Fruit fly (Drosophila melanogaster): ENCODE measurements around the gene sens-2.
A peak's percentile ranks its signal among the peaks of the same experiment; 100 is the strongest.

The sens-2 gene

dm6 chr2L:6791845-6792443 is 29.8 kb upstream of the sens-2 start (continued):
- peak; percentile 97 for TF ChIP-seq z (GFP tag; IDR thresholded peaks at IDR 0.05)
- TF ChIP-seq run (tag; optimal IDR thresholded peaks at IDR 0.05): no peak
- peak; percentile 27 for TF ChIP-seq sug (tag; optimal IDR thresholded peaks at IDR 0.05)
- TF ChIP-seq Eip74EF (GFP tag; optimal IDR thresholded peaks at IDR 0.05): no peak
- TF ChIP-seq Deaf1 (tag; optimal IDR thresholded peaks at IDR 0.05): peak; percentile 6
- TF ChIP-seq CG1529 (GFP tag; optimal IDR thresholded peaks at IDR 0.05): no peak
- TF ChIP-seq CG9932 (GFP tag; IDR thresholded peaks at IDR 0.05): 0 out of 2 replicates have a peak, but pooled peaks have one; percentile 19
- peak; percentile 83 to 93 for TF ChIP-seq Trl (optimal IDR thresholded peaks at IDR 0.05)
- TF ChIP-seq Trl (GFP tag; optimal IDR thresholded peaks at IDR 0.05): no peak
- TF ChIP-seq CrebB (tag; optimal IDR thresholded peaks at IDR 0.05): peak; percentile 42
- TF ChIP-seq Nf-YC (tag; optimal IDR thresholded peaks at IDR 0.05): no peak
- TF ChIP-seq ttk (GFP tag; IDR thresholded peaks at IDR 0.05): no peak
- no peak for TF ChIP-seq Sox102F (GFP tag; optimal IDR thresholded peaks at IDR 0.05)
- TF ChIP-seq Med (GFP tag): peak; percentile 49
- TF ChIP-seq CG3163 (GFP tag; optimal IDR thresholded peaks at IDR 0.05): peak; percentile 99
- TF ChIP-seq CG7963 (GFP tag; IDR thresholded peaks at IDR 0.05; ENCODE audit: partially characterized antibody): no peak
- 0 out of 2 replicates have a peak, but pooled peaks have one; percentile 35 for TF ChIP-seq seq (GFP tag; IDR thresholded peaks at IDR 0.05)
- TF ChIP-seq cg (GFP tag; optimal IDR thresholded peaks at IDR 0.05): peak; percentile 79
- TF ChIP-seq CG4360 (GFP tag; IDR thresholded peaks at IDR 0.05): peak; percentile 29; the same call in 1 of the 2 replicates
- TF ChIP-seq CG17385 (GFP tag; optimal IDR thresholded peaks at IDR 0.05): peak; percentile 11
- TF ChIP-seq bigmax (GFP tag; optimal IDR thresholded peaks at IDR 0.05): peak; percentile 98
- TF ChIP-seq Opbp (GFP tag; IDR thresholded peaks at IDR 0.05; ENCODE audit: partially characterized antibody): no peak
- no peak for TF ChIP-seq pum (GFP tag; optimal IDR thresholded peaks at IDR 0.05)

DNA sequence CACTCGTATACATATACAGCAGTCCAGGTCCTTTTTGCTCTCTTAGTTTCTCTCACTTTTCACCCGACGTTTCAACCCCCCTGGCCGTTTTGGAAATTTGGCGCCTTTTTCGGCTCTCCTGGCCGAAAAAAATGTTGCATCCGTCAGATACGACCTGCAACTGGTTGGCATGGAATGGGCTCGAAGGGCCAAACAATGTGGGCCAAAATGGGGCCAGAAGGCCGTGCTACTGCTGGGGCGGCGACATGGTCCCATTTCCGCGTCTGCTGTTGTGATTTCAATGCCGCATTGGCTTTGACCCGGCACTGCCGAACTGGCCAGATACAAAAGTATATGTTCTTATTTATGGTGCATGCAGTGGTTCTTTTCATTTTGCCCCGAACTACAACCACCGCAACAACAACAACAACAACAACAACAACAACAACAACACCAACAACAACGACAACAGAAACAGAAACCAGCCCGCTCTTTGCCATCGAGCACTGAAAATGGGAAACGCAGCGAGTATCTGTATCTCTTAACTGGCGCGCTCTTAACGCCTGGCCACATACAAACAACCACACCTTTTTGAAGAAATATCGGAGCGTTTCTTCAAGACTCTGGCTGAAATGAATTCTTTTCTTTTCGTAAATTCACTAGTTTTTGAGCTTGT is 27.8 kb upstream of the sens-2 start:
- TF ChIP-seq CG3163 (GFP tag; optimal IDR thresholded peaks at IDR 0.05) (peak; percentile 99), kah (GFP tag; optimal IDR thresholded peaks at IDR 0.05) (peak; percentile 54), Oaz (GFP tag; IDR thresholded peaks at IDR 0.05) (no peak), CG17328 (GFP tag; IDR thresholded peaks at IDR 0.05) (0 out of 2 replicates have a peak, but pooled peaks have one; percentile 14), crol (GFP tag; IDR thresholded peaks at IDR 0.05) (peak; percentile 37; the same call in 1 of the 2 replicates), E2f1 (GFP tag; IDR thresholded peaks at IDR 0.05) (peak; percentile 20; the same call in 1 of the 2 replicates), CG2199 (GFP tag; IDR thresholded peaks at IDR 0.05) (peak; percentile 77; the same call in 2 of the 3 replicates), CG8924 (tag; optimal IDR thresholded peaks at IDR 0.05) (no peak), BtbVII (GFP tag; optimal IDR thresholded peaks at IDR 0.05) (peak; percentile 32), pros (GFP tag; optimal IDR thresholded peaks at IDR 0.05) (peak; percentile 98), Hr78 (GFP tag; optimal IDR thresholded peaks at IDR 0.05) (peak in 1 of 2 experiments; percentile 64), sens (GFP tag) (peak; percentile 32), odd (GFP tag; optimal IDR thresholded peaks at IDR 0.05) (peak; percentile 7), ci (GFP tag; IDR thresholded peaks at IDR 0.05) (0 out of 3 replicates have a peak, but pooled peaks have one; percentile 11), yki (optimal IDR thresholded peaks at IDR 0.05) (peak; percentile 4), Med (GFP tag) (peak; percentile 71), Trl (optimal IDR thresholded peaks at IDR 0.05) (peak; percentile 83 to 90), Trl (GFP tag; optimal IDR thresholded peaks at IDR 0.05) (no peak), CG5180 (GFP tag; optimal IDR thresholded peaks at IDR 0.05) (peak; percentile 92), CG15601 (tag; optimal IDR thresholded peaks at IDR 0.05) (no peak), z (GFP tag; IDR thresholded peaks at IDR 0.05) (no peak), CG32767 (GFP tag; IDR thresholded peaks at IDR 0.05) (no peak), CG2129 (GFP tag; IDR thresholded peaks at IDR 0.05; ENCODE audit: partially characterized antibody) (no peak), bigmax (GFP tag; optimal IDR thresholded peaks at IDR 0.05) (peak; percentile 58), CG7839 (tag; optimal IDR thresholded peaks at IDR 0.05) (peak; percentile 2), kni (GFP tag; optimal IDR thresholded peaks at IDR 0.05) (peak; percentile 59), scrt (GFP tag; optimal IDR thresholded peaks at IDR 0.05) (peak; percentile 63), D (optimal IDR thresholded peaks at IDR 0.05) (peak; percentile 35), D (GFP tag; optimal IDR thresholded peaks at IDR 0.05) (no peak), so (GFP tag; IDR thresholded peaks at IDR 0.05) (0 out of 3 replicates have a peak, but pooled peaks have one; percentile 17), CG17385 (GFP tag; optimal IDR thresholded peaks at IDR 0.05) (peak; percentile 17)

Measured in whole organism, embryonic.